Worm (Caenorhabditis elegans): ENCODE results near the gene F11D5.1.

DNA sequence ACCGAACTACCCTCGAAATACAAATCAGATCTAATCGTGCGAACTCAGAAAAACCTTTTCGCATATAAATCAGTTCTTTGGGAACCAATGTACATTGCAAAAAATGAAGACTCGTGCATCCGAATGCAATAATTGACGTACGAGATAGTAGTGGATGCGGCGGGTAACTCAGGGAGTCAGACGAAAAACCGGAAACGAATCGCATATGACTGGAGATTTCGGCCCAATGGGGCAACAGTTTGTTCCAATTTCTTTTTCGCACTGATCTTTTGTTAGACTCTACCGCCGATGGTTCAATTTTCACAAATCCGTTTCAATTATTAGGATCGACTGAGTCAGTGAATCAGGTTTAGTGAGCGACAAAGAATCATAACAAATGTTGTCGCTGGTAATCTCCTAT lies 33.9 kb downstream of the F11D5.1 start:
- TF ChIP-seq nhr-28 (tag; optimal IDR thresholded peaks at IDR 0.05) (no peak), ztf-11 (tag; optimal IDR thresholded peaks at IDR 0.05) (no peak), ama-1 (optimal IDR thresholded peaks at IDR 0.05) (no peak), nhr-12 (tag; optimal IDR thresholded peaks at IDR 0.05) (no peak), ceh-28 (tag; optimal IDR thresholded peaks at IDR 0.05) (no peak)

Data from whole organism, L3 larva.